Worm (Caenorhabditis elegans): ENCODE data around the gene C07E3.4.

Gene C07E3.4

ce11 chrII:10374776-10375175 lies 14.2 kb downstream of the C07E3.4 start:
- no peak for TF ChIP-seq nhr-76 (tag; optimal IDR thresholded peaks at IDR 0.05)

DNA sequence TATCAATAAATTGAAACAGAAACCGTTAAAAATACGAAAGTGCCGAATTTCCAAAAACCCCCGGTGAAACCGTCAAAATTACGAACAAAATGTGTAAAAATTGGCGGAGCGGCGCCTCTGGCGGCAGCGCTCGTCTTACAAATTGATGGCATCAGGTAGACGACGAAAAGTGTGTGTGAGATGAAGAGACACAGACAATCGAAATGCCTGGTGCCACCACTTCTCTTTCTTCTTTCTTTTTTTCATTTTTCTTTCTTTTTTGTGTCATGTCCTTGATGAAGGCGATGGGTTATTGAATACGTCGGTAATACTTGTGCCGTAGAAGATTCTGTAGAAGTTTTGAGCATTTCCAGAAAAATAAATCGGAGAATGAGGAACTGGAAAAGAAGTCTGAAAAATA lies 17.3 kb downstream of the C07E3.4 start:
- no peak for TF ChIP-seq unc-62 (GFP tag; optimal IDR thresholded peaks at IDR 0.05)
- no peak for TF ChIP-seq fos-1 (tag; optimal IDR thresholded peaks at IDR 0.05)
- no peak for TF ChIP-seq ama-1 (optimal IDR thresholded peaks at IDR 0.05)
- no peak for TF ChIP-seq unc-130 (tag; optimal IDR thresholded peaks at IDR 0.05)
- TF ChIP-seq efl-3 (GFP tag; optimal IDR thresholded peaks at IDR 0.05) = no peak
- TF ChIP-seq nhr-11 (tag; optimal IDR thresholded peaks at IDR 0.05) = no peak
- TF ChIP-seq elt-2 (tag; optimal IDR thresholded peaks at IDR 0.05) = no peak
- no peak for TF ChIP-seq ceh-63 (GFP tag; optimal IDR thresholded peaks at IDR 0.05)
- no peak for TF ChIP-seq isw-1 (GFP tag; IDR thresholded peaks at IDR 0.05)
- TF ChIP-seq mab-9 (GFP tag; IDR thresholded peaks at IDR 0.05) = no peak
- no peak for TF ChIP-seq pax-3 (tag; optimal IDR thresholded peaks at IDR 0.05)
- TF ChIP-seq nhr-71 (tag; optimal IDR thresholded peaks at IDR 0.05) = no peak
- no peak for TF ChIP-seq mdl-1 (tag; optimal IDR thresholded peaks at IDR 0.05)
- TF ChIP-seq sox-4 (tag; optimal IDR thresholded peaks at IDR 0.05) = no peak
- no peak for TF ChIP-seq lsy-2 (tag; optimal IDR thresholded peaks at IDR 0.05)
- no peak for TF ChIP-seq hlh-17 (GFP tag; optimal IDR thresholded peaks at IDR 0.05; ENCODE audit: borderline replicate concordance)
- TF ChIP-seq snu-23 (GFP tag; optimal IDR thresholded peaks at IDR 0.05) = peak; percentile 28
- TF ChIP-seq jun-1 (tag; optimal IDR thresholded peaks at IDR 0.05) = no peak
- no peak for TF ChIP-seq mef-2 (tag; optimal IDR thresholded peaks at IDR 0.05)
- TF ChIP-seq nhr-47 (tag; optimal IDR thresholded peaks at IDR 0.05) = no peak
- no peak for TF ChIP-seq sptf-1 (tag; optimal IDR thresholded peaks at IDR 0.05)
- no peak for TF ChIP-seq elt-3 (tag; optimal IDR thresholded peaks at IDR 0.05)
- TF ChIP-seq blmp-1 (tag; optimal IDR thresholded peaks at IDR 0.05) = peak; percentile 78
- no peak for TF ChIP-seq tbx-2 (tag; optimal IDR thresholded peaks at IDR 0.05)
- TF ChIP-seq lin-14 (GFP tag; optimal IDR thresholded peaks at IDR 0.05) = peak; percentile 40
- TF ChIP-seq nhr-19 (GFP tag; conservative IDR thresholded peaks at IDR 0.05) = 0 out of 2 replicates have a peak, but pooled peaks have one; percentile 5
- TF ChIP-seq egl-13 (tag; optimal IDR thresholded peaks at IDR 0.05) = no peak
- no peak for TF ChIP-seq lin-15B (tag; optimal IDR thresholded peaks at IDR 0.05)
- no peak for TF ChIP-seq pqm-1 (tag; optimal IDR thresholded peaks at IDR 0.05)
- peak; percentile 33 for TF ChIP-seq rnt-1 (tag; optimal IDR thresholded peaks at IDR 0.05)
- TF ChIP-seq tlp-1 (tag; optimal IDR thresholded peaks at IDR 0.05) = no peak
- TF ChIP-seq pag-3 (tag; optimal IDR thresholded peaks at IDR 0.05; ENCODE audit: borderline replicate concordance, insufficient read depth) = peak; percentile 65
- no peak for TF ChIP-seq lin-13 (GFP tag; optimal IDR thresholded peaks at IDR 0.05)
- no peak for TF ChIP-seq unc-98 (GFP tag; IDR thresholded peaks at IDR 0.05)
- TF ChIP-seq C34B4.2 (tag; optimal IDR thresholded peaks at IDR 0.05) = no peak
- TF ChIP-seq efl-1 (optimal IDR thresholded peaks at IDR 0.05) = no peak
- TF ChIP-seq efl-1 (GFP tag; optimal IDR thresholded peaks at IDR 0.05 in 1 of 2) = peak in 1 of 2 experiments; percentile 71

- TF ChIP-seq dsc-1 (tag; optimal IDR thresholded peaks at IDR 0.05) (peak; percentile 51), blmp-1 (tag; optimal IDR thresholded peaks at IDR 0.05) (no peak), fos-1 (tag; optimal IDR thresholded peaks at IDR 0.05) (no peak), C34B4.2 (tag; optimal IDR thresholded peaks at IDR 0.05) (no peak), nhr-19 (GFP tag; conservative IDR thresholded peaks at IDR 0.05) (no peak), isw-1 (GFP tag; IDR thresholded peaks at IDR 0.05) (no peak), nhr-11 (tag; optimal IDR thresholded peaks at IDR 0.05) (no peak), sptf-1 (tag; optimal IDR thresholded peaks at IDR 0.05) (no peak), vab-15 (tag; optimal IDR thresholded peaks at IDR 0.05) (no peak), irx-1 (tag; optimal IDR thresholded peaks at IDR 0.05) (no peak), nhr-237 (tag; optimal IDR thresholded peaks at IDR 0.05) (no peak), ets-5 (GFP tag; IDR thresholded peaks at IDR 0.05) (no peak), grh-1 (GFP tag; IDR thresholded peaks at IDR 0.05) (no peak), nhr-71 (tag; optimal IDR thresholded peaks at IDR 0.05) (peak; percentile 24), zag-1 (tag; optimal IDR thresholded peaks at IDR 0.05) (no peak), mep-1 (tag; optimal IDR thresholded peaks at IDR 0.05) (no peak), aha-1 (tag; optimal IDR thresholded peaks at IDR 0.05) (no peak), nhr-47 (tag; optimal IDR thresholded peaks at IDR 0.05) (peak; percentile 16), rnt-1 (tag; optimal IDR thresholded peaks at IDR 0.05) (no peak), egl-13 (tag; optimal IDR thresholded peaks at IDR 0.05) (peak; percentile 30), hpl-2 (GFP tag; optimal IDR thresholded peaks at IDR 0.05) (no peak), lin-13 (GFP tag; optimal IDR thresholded peaks at IDR 0.05) (no peak), lin-14 (GFP tag; optimal IDR thresholded peaks at IDR 0.05) (peak; percentile 43), nhr-85 (tag) (peak; percentile 13), fkh-4 (tag; optimal IDR thresholded peaks at IDR 0.05; ENCODE audit: borderline replicate concordance) (no peak), swsn-7 (tag; optimal IDR thresholded peaks at IDR 0.05) (peak; percentile 0)
Observed at ce11 chrII:10379546-10379945, 19.0 kb downstream of the C07E3.4 start.

Measured in whole organism, L1 larva.